Worm (Caenorhabditis elegans) whole organism, midembryonic: ENCODE measurements around the gene F52C6.3.

ENCODE experiments used
- T22C8.4 ChIP-seq: fragments of 200-800 bp; sonication (Bioruptor generic); IDR thresholded peaks from 2 replicates; pipeline ENCODE4 v1.3.6; 2022; ENCODE audit warnings: missing genetic modification characterization, missing compliant biosample characterization
- flt-1 ChIP-seq: fragments of 200-800 bp; sonication (Bioruptor generic); IDR thresholded peaks from 2 replicates; pipeline ENCODE4 v1.3.6; 2022; ENCODE audit warnings: missing genetic modification characterization, missing compliant biosample characterization

DNA sequence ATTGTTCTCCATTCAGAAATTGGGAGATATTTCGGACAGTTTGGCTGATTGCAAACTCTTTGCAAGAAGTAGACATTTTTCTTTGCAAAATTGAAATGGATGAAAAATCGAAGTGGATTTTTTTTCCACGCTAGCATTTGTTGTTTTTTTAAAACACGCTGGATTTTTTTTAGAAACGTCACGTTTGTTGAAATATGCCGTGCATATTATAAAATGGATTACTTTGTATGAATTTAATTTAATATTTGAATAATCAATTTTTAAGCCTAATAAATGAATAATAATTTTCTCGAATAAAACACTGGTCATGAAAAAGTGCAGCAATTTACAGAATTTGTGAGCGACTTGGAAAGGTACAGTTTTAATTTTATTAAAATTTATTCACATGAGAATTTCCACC is 20.5 kb downstream of the F52C6.3 start, which contains the start of gene ZK250.14:
- no peak for TF ChIP-seq flt-1 (GFP tag; lab: Robert Waterston, UW)
- no peak for TF ChIP-seq T22C8.4 (GFP tag; lab: Robert Waterston, UW)
